Worm (Caenorhabditis elegans) whole organism, mixed stage, embryonic: ENCODE data around the gene M02A10.1.

Experiments used
- M03D4.4 ChIP-seq: sonication (generic microtip); optimal IDR thresholded peaks from 2 replicates; lab custom pipeline; 2017; ENCODE audit warnings: mild to moderate bottlenecking, missing genetic modification characterization, missing compliant biosample characterization
- bed-3 ChIP-seq: fragments of 200-800 bp; sonication (Bioruptor generic); optimal IDR thresholded peaks from 3 replicates; lab custom pipeline; 2018; ENCODE audit warnings: mild to moderate bottlenecking, missing genetic modification characterization, moderate library complexity, missing compliant biosample characterization
- blmp-1 ChIP-seq: fragments of 150-350 bp; optimal IDR thresholded peaks from 2 replicates; lab custom pipeline; 2014; ENCODE audit warnings: missing biosample characterization, missing genetic modification characterization
- ceh-39 ChIP-seq: fragments of 150-350 bp; optimal IDR thresholded peaks from 2 replicates; lab custom pipeline; 2014; ENCODE audit warnings: missing biosample characterization, missing genetic modification characterization
- ceh-43 ChIP-seq: fragments of 200-800 bp; sonication (Bioruptor generic); optimal IDR thresholded peaks from 2 replicates; lab custom pipeline; 2018; ENCODE audit warnings: mild to moderate bottlenecking, missing genetic modification characterization, moderate library complexity, missing compliant biosample characterization
- ceh-83 ChIP-seq: fragments of 200-800 bp; sonication (Bioruptor generic); optimal IDR thresholded peaks from 2 replicates; lab custom pipeline; 2018; ENCODE audit warnings: mild to moderate bottlenecking, missing genetic modification characterization, missing compliant biosample characterization
- ces-1 ChIP-seq: fragments of 150-350 bp; optimal IDR thresholded peaks from 2 replicates; lab custom pipeline; 2014; ENCODE audit warnings: missing biosample characterization, missing genetic modification reagents, missing genetic modification characterization
- cnd-1 ChIP-seq: fragments of 200-800 bp; sonication (Bioruptor generic); optimal IDR thresholded peaks from 2 replicates; lab custom pipeline; 2018; ENCODE audit warnings: mild to moderate bottlenecking, missing genetic modification characterization, missing compliant biosample characterization
- elt-3 ChIP-seq: fragments of 150-350 bp; optimal IDR thresholded peaks from 2 replicates; lab custom pipeline; 2014; ENCODE audit warnings: missing biosample characterization, missing genetic modification characterization
- flh-1 ChIP-seq: fragments of 200-800 bp; sonication (Bioruptor generic); optimal IDR thresholded peaks from 2 replicates; lab custom pipeline; 2018; ENCODE audit warnings: mild to moderate bottlenecking, missing genetic modification characterization, moderate library complexity, missing compliant biosample characterization
- ham-2 ChIP-seq: fragments of 200-800 bp; sonication (Bioruptor generic); optimal IDR thresholded peaks from 2 replicates; lab custom pipeline; 2018; ENCODE audit warnings: mild to moderate bottlenecking, missing genetic modification characterization, missing compliant biosample characterization
- hlh-1 ChIP-seq: fragments of 150-350 bp; optimal IDR thresholded peaks from 2 replicates; lab custom pipeline; 2014; ENCODE audit warnings: missing biosample characterization, missing genetic modification reagents, missing genetic modification characterization
- lin-13 ChIP-seq: fragments of 150-350 bp; optimal IDR thresholded peaks from 2 replicates; lab custom pipeline; 2014; ENCODE audit warnings: missing biosample characterization, missing genetic modification characterization
- lin-32 ChIP-seq: fragments of 200-800 bp; sonication (Bioruptor generic); optimal IDR thresholded peaks from 2 replicates; lab custom pipeline; 2018; ENCODE audit warnings: mild to moderate bottlenecking, missing genetic modification characterization, missing compliant biosample characterization
- lsy-2 ChIP-seq: fragments of 150-350 bp; optimal IDR thresholded peaks from 2 replicates; lab custom pipeline; 2014; ENCODE audit warnings: missing biosample characterization, missing genetic modification characterization
- mab-5 ChIP-seq: fragments of 150-350 bp; optimal IDR thresholded peaks from 2 replicates; lab custom pipeline; 2014; ENCODE audit warnings: missing biosample characterization, missing genetic modification characterization
- mep-1 ChIP-seq: fragments of 150-350 bp; optimal IDR thresholded peaks from 2 replicates; lab custom pipeline; 2017; ENCODE audit warnings: missing biosample characterization, missing genetic modification reagents, missing genetic modification characterization, inconsistent platforms
- mls-2 ChIP-seq: sonication (generic microtip); optimal IDR thresholded peaks from 2 replicates; lab custom pipeline; 2016; ENCODE audit warnings: mild to moderate bottlenecking, missing genetic modification characterization, moderate library complexity, missing compliant biosample characterization
- nhr-12 ChIP-seq: fragments of 150-350 bp; optimal IDR thresholded peaks from 2 replicates; lab custom pipeline; 2014; ENCODE audit warnings: missing biosample characterization, missing genetic modification characterization
- nhr-2 ChIP-seq: fragments of 150-350 bp; optimal IDR thresholded peaks from 2 replicates; lab custom pipeline; 2014; ENCODE audit warnings: missing biosample characterization, missing genetic modification characterization
- nhr-237 ChIP-seq: fragments of 150-350 bp; optimal IDR thresholded peaks from 2 replicates; lab custom pipeline; 2014; ENCODE audit warnings: missing biosample characterization, missing genetic modification characterization
- nhr-76 ChIP-seq: sonication (generic microtip); optimal IDR thresholded peaks from 2 replicates; lab custom pipeline; 2017; ENCODE audit warnings: missing biosample characterization, missing genetic modification characterization
- pha-4 ChIP-seq: fragments of 150-350 bp; optimal IDR thresholded peaks from 2 replicates; lab custom pipeline; 2018; ENCODE audit warnings: missing biosample characterization, missing genetic modification reagents, missing genetic modification characterization
- sem-2 ChIP-seq: fragments of 200-800 bp; sonication (Bioruptor generic); optimal IDR thresholded peaks from 2 replicates; lab custom pipeline; 2018; ENCODE audit warnings: mild to moderate bottlenecking, missing genetic modification characterization, missing compliant biosample characterization
- snpc-4 ChIP-seq: fragments of 150-350 bp; optimal IDR thresholded peaks from 2 replicates; lab custom pipeline; 2014; ENCODE audit warnings: missing biosample characterization, missing genetic modification characterization
- sptf-1 ChIP-seq: sonication (generic microtip); optimal IDR thresholded peaks from 2 replicates; lab custom pipeline; 2017; ENCODE audit warnings: mild to moderate bottlenecking, missing genetic modification characterization, moderate library complexity, missing compliant biosample characterization
- tbx-8 ChIP-seq: fragments of 200-800 bp; sonication (Bioruptor generic); optimal IDR thresholded peaks from 2 replicates; lab custom pipeline; 2018; ENCODE audit warnings: mild to moderate bottlenecking, missing genetic modification characterization, moderate library complexity, missing compliant biosample characterization
- unc-120 ChIP-seq: sonication (generic microtip); optimal IDR thresholded peaks from 2 replicates; lab custom pipeline; 2017; ENCODE audit warnings: missing genetic modification characterization, missing compliant biosample characterization; ENCODE audit not compliant: poor library complexity, severe bottlenecking
- unc-39 ChIP-seq: fragments of 150-350 bp; optimal IDR thresholded peaks from 2 replicates; lab custom pipeline; 2014; ENCODE audit warnings: missing biosample characterization, missing genetic modification characterization
- unc-62 ChIP-seq: fragments of 150-350 bp; optimal IDR thresholded peaks from 2 replicates; lab custom pipeline; 2014; ENCODE audit warnings: missing biosample characterization, missing genetic modification reagents, missing genetic modification characterization
- zip-8 ChIP-seq: fragments of 150-350 bp; optimal IDR thresholded peaks from 2 replicates; lab custom pipeline; 2014; ENCODE audit warnings: missing biosample characterization, missing genetic modification characterization

Gene M02A10.1

ce11 chrX:680920-681319 is 25.7 kb upstream of the M02A10.1 start, which contains the start of gene T19D7.7:
T19D7.7 (minus strand) TSS chrX:681020.
- TF ChIP-seq ceh-83 (GFP tag; lab: Kevin White, UChicago) (no peak), nhr-76 (tag; lab: Kevin White, UChicago) (no peak), nhr-237 (no peak), ceh-43 (GFP tag; lab: Kevin White, UChicago) (no peak), ces-1 (no peak), snpc-4 (tag; lab: Kevin White, UChicago) (no peak), flh-1 (GFP tag; lab: Kevin White, UChicago) (no peak), unc-62 (no peak), hlh-1 (no peak), lin-13 (tag; lab: Kevin White, UChicago) (no peak)

- TF ChIP-seq mep-1 (tag; lab: Kevin White, UChicago) (no peak), hlh-1 (no peak), tbx-8 (GFP tag; lab: Kevin White, UChicago) (no peak), mls-2 (tag; lab: Kevin White, UChicago) (no peak), nhr-12 (tag; lab: Kevin White, UChicago) (no peak), zip-8 (no peak), mab-5 (no peak), ceh-39 (no peak), ces-1 (no peak), nhr-2 (no peak), ham-2 (GFP tag; lab: Kevin White, UChicago) (no peak), ceh-43 (GFP tag; lab: Kevin White, UChicago) (no peak), lsy-2 (tag; lab: Kevin White, UChicago) (no peak), blmp-1 (tag; lab: Kevin White, UChicago) (no peak), lin-32 (GFP tag; lab: Kevin White, UChicago) (no peak), unc-120 (no peak), bed-3 (GFP tag; lab: Kevin White, UChicago) (no peak), elt-3 (tag; lab: Kevin White, UChicago) (no peak)
Measured at ce11 chrX:681413-681812, 25.2 kb upstream of the M02A10.1 start.

ce11 chrX:682691-683090 is 23.9 kb upstream of the M02A10.1 start, which contains the start of gene Y9C12A.1:
Y9C12A.1 (minus strand) TSS chrX:682791.
- TF ChIP-seq flh-1 (GFP tag; lab: Kevin White, UChicago) (no peak), M03D4.4 (tag; lab: Kevin White, UChicago) (no peak), sem-2 (GFP tag; lab: Kevin White, UChicago) (no peak), mab-5 (no peak), elt-3 (tag; lab: Kevin White, UChicago) (no peak), zip-8 (no peak), cnd-1 (tag; lab: Kevin White, UChicago) (no peak), pha-4 (no peak), unc-39 (no peak), nhr-12 (tag; lab: Kevin White, UChicago) (no peak), mep-1 (tag; lab: Kevin White, UChicago) (no peak), nhr-2 (no peak), mls-2 (tag; lab: Kevin White, UChicago) (no peak), nhr-76 (tag; lab: Kevin White, UChicago) (no peak), ceh-39 (no peak), lin-32 (GFP tag; lab: Kevin White, UChicago) (no peak), ceh-43 (GFP tag; lab: Kevin White, UChicago) (no peak)

ce11 chrX:688602-689001 is 18.0 kb upstream of the M02A10.1 start:
- TF ChIP-seq bed-3 (GFP tag; lab: Kevin White, UChicago) (no peak), ces-1 (peak; percentile 27), nhr-2 (no peak)

- TF ChIP-seq unc-39 (no peak), ceh-43 (GFP tag; lab: Kevin White, UChicago) (no peak)
Measured at ce11 chrX:691613-692012, 15.0 kb upstream of the M02A10.1 start, which contains the start of gene ncam-1. ncam-1 (plus strand) TSS chrX:691913.

ce11 chrX:696253-696652 is 10.3 kb upstream of the M02A10.1 start:
- TF ChIP-seq unc-62 (peak; percentile 58), nhr-2 (peak; percentile 92), sptf-1 (tag; lab: Kevin White, UChicago) (peak; percentile 24), elt-3 (tag; lab: Kevin White, UChicago) (no peak)
